Worm (Caenorhabditis elegans) whole organism, L2 larva: ENCODE results near the gene ZK381.8.

ENCODE experiments used
- ceh-16 ChIP-seq: fragments of 150-350 bp; optimal IDR thresholded peaks from 2 replicates; lab custom pipeline; 2014; ENCODE audit warnings: missing biosample characterization, missing genetic modification characterization
- elt-3 ChIP-seq: sonication (generic microtip); optimal IDR thresholded peaks from 2 replicates; lab custom pipeline; 2017; ENCODE audit warnings: missing biosample characterization, missing genetic modification characterization
- lin-39 ChIP-seq: fragments of 150-350 bp; optimal IDR thresholded peaks from 2 replicates; lab custom pipeline; 2014; ENCODE audit warnings: missing biosample characterization, missing genetic modification reagents, missing genetic modification characterization
- lsy-2 ChIP-seq, 2 experiments: fragments of 150-350 bp in 1 of 2; sonication (generic microtip) in 1 of 2; optimal IDR thresholded peaks; 2 replicates each; lab custom pipeline; 2014 to 2017; ENCODE audit warnings: missing biosample characterization in 2 of 2, missing genetic modification characterization in 2 of 2
- mab-5 ChIP-seq: fragments of 150-350 bp; optimal IDR thresholded peaks from 2 replicates; lab custom pipeline; 2014; ENCODE audit warnings: missing biosample characterization, missing genetic modification characterization
- nhr-12 ChIP-seq: fragments of 150-350 bp; optimal IDR thresholded peaks from 2 replicates; lab custom pipeline; 2014; ENCODE audit warnings: missing biosample characterization, missing genetic modification characterization
- nhr-25 ChIP-seq: fragments of 150-350 bp; sonication (generic microtip); optimal IDR thresholded peaks from 3 replicates; lab custom pipeline; 2014; ENCODE audit warnings: missing biosample characterization, missing genetic modification characterization
- nhr-6 ChIP-seq: fragments of 150-350 bp; optimal IDR thresholded peaks from 2 replicates; lab custom pipeline; 2014; ENCODE audit warnings: missing biosample characterization, missing genetic modification characterization
- peb-1 ChIP-seq: fragments of 150-350 bp; optimal IDR thresholded peaks from 2 replicates; lab custom pipeline; 2014; ENCODE audit warnings: missing biosample characterization, missing genetic modification characterization
- skn-1 ChIP-seq: sonication (generic microtip); optimal IDR thresholded peaks from 2 replicates; lab custom pipeline; 2017; ENCODE audit warnings: missing biosample characterization, missing genetic modification characterization
- snpc-4 ChIP-seq: fragments of 150-350 bp; optimal IDR thresholded peaks from 2 replicates; lab custom pipeline; 2014; ENCODE audit warnings: missing biosample characterization, missing genetic modification characterization
- unc-62 ChIP-seq: fragments of 150-350 bp; optimal IDR thresholded peaks from 2 replicates; lab custom pipeline; 2014; ENCODE audit warnings: missing biosample characterization, missing genetic modification reagents, missing genetic modification characterization

- TF ChIP-seq nhr-12 (no peak), ceh-16 (tag; lab: Kevin White, UChicago) (no peak), nhr-25 (no peak), peb-1 (tag; lab: Kevin White, UChicago) (no peak), unc-62 (GFP tag; lab: Kevin White, UChicago) (no peak), nhr-6 (tag; lab: Kevin White, UChicago) (no peak), lsy-2 (tag; optimal IDR thresholded peaks at IDR 0.05; lab: Kevin White, UChicago) (no peak), elt-3 (tag; lab: Kevin White, UChicago) (no peak), snpc-4 (tag; lab: Kevin White, UChicago) (no peak), mab-5 (tag; lab: Kevin White, UChicago) (no peak), skn-1 (no peak), lin-39 (tag; lab: Kevin White, UChicago) (no peak)
These were observed 16.7 kb upstream of the ZK381.8 start, which contains the start of gene prkl-1 for ce11 chrIV:6986835-6987234.
